Worm (Caenorhabditis elegans): Measurements from ENCODE around the gene sap-140.

ce11 chrIII:7542037-7542436, 42.5 kb downstream of the sap-140 start:
- TF ChIP-seq unc-39 (tag; optimal IDR thresholded peaks at IDR 0.05) = no peak
- TF ChIP-seq nhr-76 (tag; optimal IDR thresholded peaks at IDR 0.05) = no peak
- no peak for TF ChIP-seq nhr-28 (tag; optimal IDR thresholded peaks at IDR 0.05)
- TF ChIP-seq ceh-39 (tag; optimal IDR thresholded peaks at IDR 0.05) = no peak

Data from whole organism, mixed stage, embryonic.